Fruit fly (Drosophila melanogaster) whole organism, prepupa: ENCODE data around the gene Csp.

Experiments
- CG10669 ChIP-seq: fragments of 200-800 bp; sonication (Bioruptor generic); optimal IDR thresholded peaks from 3 replicates; lab custom pipeline; 2018; ENCODE audit warnings: missing biosample characterization, mild to moderate bottlenecking, missing genetic modification characterization, moderate library complexity
- Hr38 ChIP-seq: sonication (Bioruptor generic); optimal IDR thresholded peaks from 2 replicates; lab custom pipeline; 2016; ENCODE audit warnings: missing biosample characterization, missing genetic modification characterization

- TF ChIP-seq Hr38: no peak
- TF ChIP-seq CG10669 (GFP tag; lab: Kevin White, UChicago): no peak
Measured at dm6 chr3L:22275989-22276388, 8.8 kb downstream of the Csp start.
